Worm (Caenorhabditis elegans) whole organism, mixed stage, embryonic: ENCODE results near the gene F53E10.6.

ENCODE experiments used
- elt-1 ChIP-seq: sonication (generic microtip); optimal IDR thresholded peaks from 2 replicates; lab custom pipeline; 2017; ENCODE audit warnings: missing genetic modification characterization, mild to moderate bottlenecking, missing compliant biosample characterization, antibody characterized with exemption, moderate library complexity, borderline replicate concordance; ENCODE audit not compliant: insufficient read depth
- elt-3 ChIP-seq: fragments of 150-350 bp; optimal IDR thresholded peaks from 2 replicates; lab custom pipeline; 2014; ENCODE audit warnings: missing biosample characterization, missing genetic modification characterization
- pha-4 ChIP-seq: fragments of 150-350 bp; optimal IDR thresholded peaks from 2 replicates; lab custom pipeline; 2018; ENCODE audit warnings: missing biosample characterization, missing genetic modification reagents, missing genetic modification characterization
- snpc-4 ChIP-seq: fragments of 150-350 bp; optimal IDR thresholded peaks from 2 replicates; lab custom pipeline; 2014; ENCODE audit warnings: missing biosample characterization, missing genetic modification characterization
- sptf-1 ChIP-seq: sonication (generic microtip); optimal IDR thresholded peaks from 2 replicates; lab custom pipeline; 2017; ENCODE audit warnings: mild to moderate bottlenecking, missing genetic modification characterization, moderate library complexity, missing compliant biosample characterization
- unc-62 ChIP-seq: fragments of 150-350 bp; optimal IDR thresholded peaks from 2 replicates; lab custom pipeline; 2014; ENCODE audit warnings: missing biosample characterization, missing genetic modification reagents, missing genetic modification characterization
- ztf-11 ChIP-seq: fragments of 150-350 bp; optimal IDR thresholded peaks from 2 replicates; lab custom pipeline; 2014; ENCODE audit warnings: missing biosample characterization, missing genetic modification characterization

DNA sequence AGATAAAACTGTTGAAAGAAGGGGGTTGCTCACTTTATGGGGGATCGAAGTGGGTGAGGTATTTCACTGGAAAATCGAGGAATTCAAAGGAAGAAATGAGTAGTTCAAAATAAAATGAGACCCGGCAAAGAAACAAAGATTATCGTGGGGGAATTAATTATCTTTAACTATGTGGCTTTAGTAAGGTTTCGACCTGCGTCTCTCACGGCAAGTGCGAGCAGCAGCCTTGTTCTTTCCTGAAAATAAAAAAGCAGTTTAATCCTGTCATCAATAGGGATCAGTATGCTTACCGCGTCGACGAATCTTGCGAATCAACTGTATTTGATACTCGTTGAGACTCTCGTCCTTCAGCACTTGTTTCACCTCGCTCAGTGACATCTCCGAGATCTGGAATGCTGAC is 19.0 kb upstream of the F53E10.6 start, which contains the start of gene srh-271:
- no peak for TF ChIP-seq unc-62 (GFP tag; lab: Kevin White, UChicago)
- TF ChIP-seq sptf-1: no peak
- no peak for TF ChIP-seq snpc-4 (tag; lab: Kevin White, UChicago)
- no peak for TF ChIP-seq ztf-11 (tag; lab: Kevin White, UChicago)
- no peak for TF ChIP-seq elt-1 (tag; lab: Kevin White, UChicago)
- no peak for TF ChIP-seq elt-3 (tag; lab: Kevin White, UChicago)
- TF ChIP-seq pha-4 (tag; lab: Kevin White, UChicago): no peak
